Fruit fly (Drosophila melanogaster) whole organism, embryonic: Measurements from ENCODE around the gene Cp18.
A peak's percentile ranks its signal among the peaks of the same experiment; 100 is the strongest.

Experiments used
- Abd-B ChIP-seq: fragments of 200-800 bp; sonication (Bioruptor generic); optimal IDR thresholded peaks from 2 replicates; lab custom pipeline; 2018; ENCODE audit warnings: missing biosample characterization, mild to moderate bottlenecking, missing genetic modification characterization, moderate library complexity
- Ada2b ChIP-seq: fragments of 200-800 bp; sonication (Bioruptor generic); IDR thresholded peaks from 2 replicates; pipeline ENCODE4 v1.3.6; 2022; ENCODE audit warnings: missing biosample characterization, missing genetic modification characterization
- Aef1 ChIP-seq: fragments of 200-800 bp; sonication (Bioruptor generic); IDR thresholded peaks from 3 replicates; pipeline ENCODE4 v1.3.6; 2022; ENCODE audit warnings: missing biosample characterization, missing genetic modification characterization
- Bdp1 ChIP-seq: fragments of 200-800 bp; sonication (Bioruptor generic); optimal IDR thresholded peaks from 3 replicates; lab custom pipeline; 2016; ENCODE audit warnings: missing biosample characterization, missing genetic modification characterization
- C15 ChIP-seq: fragments of 200-800 bp; sonication (Bioruptor generic); IDR thresholded peaks from 3 replicates; pipeline ENCODE4 v1.3.6; 2022; ENCODE audit warnings: missing biosample characterization, missing genetic modification characterization
- CG10979 ChIP-seq: fragments of 200-800 bp; sonication (Bioruptor generic); optimal IDR thresholded peaks from 2 replicates; lab custom pipeline; 2018; ENCODE audit warnings: missing biosample characterization, mild to moderate bottlenecking, missing genetic modification characterization, moderate library complexity
- CG12104 ChIP-seq: fragments of 200-800 bp; sonication (Bioruptor generic); optimal IDR thresholded peaks from 3 replicates; lab custom pipeline; 2016; ENCODE audit warnings: missing biosample characterization, missing genetic modification characterization
- CG12236 ChIP-seq: fragments of 200-800 bp; sonication (Bioruptor generic); optimal IDR thresholded peaks from 2 replicates; lab custom pipeline; 2016; ENCODE audit warnings: missing biosample characterization, missing genetic modification characterization
- CG12299 ChIP-seq: fragments of 200-800 bp; sonication (Bioruptor generic); optimal IDR thresholded peaks from 2 replicates; lab custom pipeline; 2018; ENCODE audit warnings: missing biosample characterization, mild to moderate bottlenecking, missing genetic modification characterization
- CG1529 ChIP-seq: fragments of 200-800 bp; sonication (Bioruptor generic); optimal IDR thresholded peaks from 3 replicates; lab custom pipeline; 2018; ENCODE audit warnings: missing biosample characterization, missing genetic modification characterization
- CG15696 ChIP-seq: fragments of 200-800 bp; sonication (Bioruptor generic); optimal IDR thresholded peaks from 2 replicates; lab custom pipeline; 2019; ENCODE audit warnings: missing biosample characterization, mild to moderate bottlenecking, missing genetic modification characterization, moderate library complexity
- CG17568 ChIP-seq: fragments of 200-800 bp; sonication (Bioruptor generic); optimal IDR thresholded peaks from 2 replicates; lab custom pipeline; 2018; ENCODE audit warnings: missing biosample characterization, mild to moderate bottlenecking, missing genetic modification characterization, moderate library complexity
- CG2889 ChIP-seq: fragments of 200-800 bp; sonication (Bioruptor generic); IDR thresholded peaks from 3 replicates; pipeline ENCODE4 v1.3.6; 2022; ENCODE audit warnings: missing biosample characterization, missing genetic modification characterization
- CG31388 ChIP-seq: fragments of 200-800 bp; sonication (Bioruptor generic); optimal IDR thresholded peaks from 2 replicates; lab custom pipeline; 2016; ENCODE audit warnings: missing biosample characterization, missing genetic modification characterization
- CG33557 ChIP-seq: fragments of 200-800 bp; sonication (Bioruptor generic); optimal IDR thresholded peaks from 2 replicates; lab custom pipeline; 2019; ENCODE audit warnings: missing biosample characterization, mild to moderate bottlenecking, missing genetic modification characterization, moderate library complexity
- CG4282 ChIP-seq: fragments of 200-800 bp; sonication (Bioruptor generic); optimal IDR thresholded peaks from 2 replicates; lab custom pipeline; 2016; ENCODE audit warnings: missing biosample characterization, missing genetic modification characterization
- CG6765 ChIP-seq: fragments of 200-800 bp; sonication (Bioruptor generic); optimal IDR thresholded peaks from 3 replicates; lab custom pipeline; 2017; ENCODE audit warnings: missing biosample characterization, mild to moderate bottlenecking, missing genetic modification characterization
- CG6791 ChIP-seq: fragments of 200-800 bp; sonication (Bioruptor generic); IDR thresholded peaks from 3 replicates; pipeline ENCODE4 v1.3.6; 2022; ENCODE audit warnings: missing biosample characterization, missing genetic modification characterization; ENCODE audit not compliant: partially characterized antibody
- CG8924 ChIP-seq: fragments of 200-800 bp; optimal IDR thresholded peaks from 3 replicates; lab custom pipeline; 2019; ENCODE audit warnings: missing biosample characterization, mild to moderate bottlenecking, missing genetic modification characterization, moderate library complexity
- CG9215 ChIP-seq: fragments of 200-800 bp; sonication (Bioruptor generic); IDR thresholded peaks from 2 replicates; pipeline ENCODE4 v1.3.6; 2022; ENCODE audit warnings: missing biosample characterization, missing genetic modification characterization
- Dip2 ChIP-seq: fragments of 200-800 bp; sonication (Bioruptor generic); IDR thresholded peaks from 2 replicates; pipeline ENCODE4 v1.3.6; 2022; ENCODE audit warnings: missing biosample characterization, missing genetic modification characterization
- Fer1 ChIP-seq: fragments of 200-800 bp; sonication (Bioruptor generic); optimal IDR thresholded peaks from 2 replicates; lab custom pipeline; 2017; ENCODE audit warnings: missing biosample characterization, mild to moderate bottlenecking, missing genetic modification characterization
- Fer2 ChIP-seq: fragments of 200-800 bp; sonication (Bioruptor generic); optimal IDR thresholded peaks from 2 replicates; lab custom pipeline; 2018; ENCODE audit warnings: missing biosample characterization, mild to moderate bottlenecking, missing genetic modification characterization, moderate library complexity
- Hr3 ChIP-seq: fragments of 200-800 bp; sonication (Bioruptor generic); optimal IDR thresholded peaks from 3 replicates; lab custom pipeline; 2016; ENCODE audit warnings: missing biosample characterization, missing genetic modification characterization
- Hr39 ChIP-seq: fragments of >200 bp; optimal IDR thresholded peaks from 2 replicates; lab custom pipeline; 2017
- Hr51 ChIP-seq, 2 experiments: fragments of 200-800 bp; sonication (Bioruptor generic); optimal IDR thresholded peaks; 2 replicates in 1 of 2; 3 replicates in 1 of 2; lab custom pipeline; 2016 to 2018; ENCODE audit warnings: missing biosample characterization in 2 of 2, missing genetic modification characterization in 2 of 2, mild to moderate bottlenecking in 1 of 2, moderate library complexity in 1 of 2
- Hr78 ChIP-seq, 2 experiments: fragments of 200-800 bp in 1 of 2; fragments of >200 bp in 1 of 2; sonication (Bioruptor generic) in 1 of 2; optimal IDR thresholded peaks; 2 replicates each; lab custom pipeline; 2017 to 2019; ENCODE audit warnings: missing biosample characterization in 2 of 2, missing genetic modification characterization in 2 of 2, mild to moderate bottlenecking in 1 of 2, moderate library complexity in 1 of 2
- Max ChIP-seq: fragments of 200-800 bp; sonication (Bioruptor generic); optimal IDR thresholded peaks from 2 replicates; lab custom pipeline; 2016; ENCODE audit warnings: missing biosample characterization, mild to moderate bottlenecking, missing genetic modification characterization
- Side ChIP-seq: fragments of 200-800 bp; sonication (Bioruptor generic); optimal IDR thresholded peaks from 2 replicates; lab custom pipeline; 2016; ENCODE audit warnings: missing biosample characterization, missing genetic modification characterization
- Ssrp ChIP-seq: fragments of 200-800 bp; sonication (Bioruptor generic); optimal IDR thresholded peaks from 2 replicates; lab custom pipeline; 2018; ENCODE audit warnings: missing biosample characterization, mild to moderate bottlenecking, missing genetic modification characterization, moderate library complexity
- TFAM ChIP-seq: fragments of 200-800 bp; sonication (Bioruptor generic); optimal IDR thresholded peaks from 2 replicates; lab custom pipeline; 2017; ENCODE audit warnings: missing biosample characterization, missing genetic modification characterization, inconsistent platforms
- Tbp ChIP-seq: fragments of >200 bp; optimal IDR thresholded peaks from 2 replicates; lab custom pipeline; 2018; ENCODE audit warnings: missing biosample characterization, missing genetic modification characterization
- ab ChIP-seq: fragments of 200-800 bp; sonication (Bioruptor generic); optimal IDR thresholded peaks from 2 replicates; lab custom pipeline; 2016; ENCODE audit warnings: missing biosample characterization, missing genetic modification characterization
- ap ChIP-seq: fragments of 200-800 bp; sonication (Bioruptor generic); IDR thresholded peaks from 2 replicates; pipeline ENCODE4 v1.3.6; 2022; ENCODE audit warnings: missing biosample characterization, missing genetic modification characterization
- ara ChIP-seq: fragments of 200-800 bp; sonication (Bioruptor generic); IDR thresholded peaks from 2 replicates; pipeline ENCODE4 v1.3.6; 2022; ENCODE audit warnings: missing biosample characterization, missing genetic modification characterization
- az2 ChIP-seq: fragments of 200-800 bp; sonication (Bioruptor generic); optimal IDR thresholded peaks from 3 replicates; lab custom pipeline; 2016; ENCODE audit warnings: missing biosample characterization, missing genetic modification characterization
- corto ChIP-seq: fragments of 200-800 bp; sonication (Bioruptor generic); optimal IDR thresholded peaks from 2 replicates; lab custom pipeline; 2016; ENCODE audit warnings: missing biosample characterization, mild to moderate bottlenecking, missing genetic modification characterization, moderate library complexity
- dmrt99B ChIP-seq: fragments of 200-800 bp; sonication (Bioruptor generic); optimal IDR thresholded peaks from 2 replicates; lab custom pipeline; 2018; ENCODE audit warnings: missing biosample characterization, mild to moderate bottlenecking, missing genetic modification characterization, moderate library complexity
- dysf ChIP-seq: fragments of 200-800 bp; sonication (Bioruptor generic); IDR thresholded peaks from 3 replicates; pipeline ENCODE4 v1.3.6; 2022; ENCODE audit warnings: missing biosample characterization, missing genetic modification characterization
- fd102C ChIP-seq: fragments of 200-800 bp; sonication (Bioruptor generic); optimal IDR thresholded peaks from 2 replicates; lab custom pipeline; 2018; ENCODE audit warnings: missing biosample characterization, mild to moderate bottlenecking, missing genetic modification characterization, moderate library complexity
- fd64A ChIP-seq: fragments of 200-800 bp; sonication (Bioruptor generic); optimal IDR thresholded peaks from 3 replicates; lab custom pipeline; 2018; ENCODE audit warnings: missing biosample characterization, mild to moderate bottlenecking, missing genetic modification characterization
- gcm ChIP-seq: fragments of 200-800 bp; sonication (Bioruptor generic); optimal IDR thresholded peaks from 2 replicates; lab custom pipeline; 2019; ENCODE audit warnings: missing biosample characterization, mild to moderate bottlenecking, missing genetic modification characterization, moderate library complexity
- gcm2 ChIP-seq: fragments of 200-800 bp; sonication (Bioruptor generic); optimal IDR thresholded peaks from 2 replicates; lab custom pipeline; 2016; ENCODE audit warnings: missing biosample characterization, missing genetic modification characterization
- gem ChIP-seq: fragments of 200-800 bp; sonication (Bioruptor generic); optimal IDR thresholded peaks from 2 replicates; lab custom pipeline; 2019; ENCODE audit warnings: missing biosample characterization, mild to moderate bottlenecking, missing genetic modification characterization, moderate library complexity
- oc ChIP-seq: fragments of 200-800 bp; sonication (Bioruptor generic); optimal IDR thresholded peaks from 2 replicates; lab custom pipeline; 2018; ENCODE audit warnings: missing biosample characterization, mild to moderate bottlenecking, missing genetic modification characterization, moderate library complexity
- org-1 ChIP-seq: fragments of 200-800 bp; sonication (Bioruptor generic); optimal IDR thresholded peaks from 2 replicates; lab custom pipeline; 2017; ENCODE audit warnings: missing biosample characterization, missing genetic modification characterization
- p53 ChIP-seq: fragments of 200-800 bp; sonication (Bioruptor generic); optimal IDR thresholded peaks from 2 replicates; lab custom pipeline; 2016; ENCODE audit warnings: missing biosample characterization, missing genetic modification characterization
- pho ChIP-seq: fragments of 200-800 bp; sonication (Bioruptor generic); optimal IDR thresholded peaks from 2 replicates; lab custom pipeline; 2016; ENCODE audit warnings: missing biosample characterization, missing genetic modification characterization
- pnt ChIP-seq: fragments of 200-800 bp; sonication (Bioruptor generic); optimal IDR thresholded peaks from 3 replicates; lab custom pipeline; 2016; ENCODE audit warnings: missing biosample characterization, missing genetic modification characterization
- pros ChIP-seq: fragments of 200-800 bp; sonication (Bioruptor generic); optimal IDR thresholded peaks from 3 replicates; lab custom pipeline; 2019; ENCODE audit warnings: missing biosample characterization, mild to moderate bottlenecking, missing genetic modification characterization, moderate library complexity
- pzg ChIP-seq: fragments of 200-800 bp; sonication (Bioruptor generic); optimal IDR thresholded peaks from 3 replicates; lab custom pipeline; 2018; ENCODE audit warnings: missing biosample characterization, mild to moderate bottlenecking, missing genetic modification characterization, moderate library complexity
- seq ChIP-seq: fragments of 200-800 bp; sonication (Bioruptor generic); IDR thresholded peaks from 2 replicates; pipeline ENCODE4 v1.3.6; 2022; ENCODE audit warnings: missing biosample characterization, missing genetic modification characterization

Gene Cp18

dm6 chr3L:8748839-8749238 is 22.2 kb downstream of the Cp18 start (continued):
- TF ChIP-seq Hr78 (GFP tag; optimal IDR thresholded peaks at IDR 0.05; lab: Kevin White, UChicago) (no peak), fd64A (GFP tag; lab: Kevin White, UChicago) (no peak), dmrt99B (tag; lab: Kevin White, UChicago) (no peak), fd102C (GFP tag; lab: Kevin White, UChicago) (no peak), Hr51 (GFP tag; optimal IDR thresholded peaks at IDR 0.05; lab: Kevin White, UChicago) (no peak), dysf (GFP tag; lab: Robert Waterston, UW) (peak; percentile 53; the same call in 2 of the 3 replicates), CG12236 (GFP tag; lab: Kevin White, UChicago) (no peak), gem (tag; lab: Kevin White, UChicago) (peak; percentile 19), pros (GFP tag; lab: Kevin White, UChicago) (no peak), CG10979 (no peak), CG9215 (GFP tag; lab: Robert Waterston, UW) (peak; percentile 35; the same call in 1 of the 2 replicates), Max (GFP tag; lab: Kevin White, UChicago) (no peak), ap (GFP tag; lab: Robert Waterston, UW) (0 out of 2 replicates have a peak, but pooled peaks have one; percentile 14), oc (no peak), ab (GFP tag; lab: Kevin White, UChicago) (no peak), seq (GFP tag; lab: Robert Waterston, UW) (no peak), gcm (GFP tag; lab: Kevin White, UChicago) (no peak), Dip2 (GFP tag; lab: Robert Waterston, UW) (peak; percentile 100), Hr39 (lab: Kevin White, UChicago) (no peak), TFAM (GFP tag; lab: Kevin White, UChicago) (no peak), CG15696 (tag; lab: Kevin White, UChicago) (peak; percentile 49), corto (no peak), Tbp (GFP tag; lab: Kevin White, UChicago) (no peak), Fer2 (tag; lab: Kevin White, UChicago) (no peak), pho (GFP tag; lab: Kevin White, UChicago) (no peak), p53 (GFP tag; lab: Kevin White, UChicago) (no peak), CG12299 (no peak), gcm2 (GFP tag; lab: Kevin White, UChicago) (no peak), pzg (no peak), Side (GFP tag; lab: Kevin White, UChicago) (no peak), Abd-B (peak; percentile 7), CG6791 (0 out of 3 replicates have a peak, but pooled peaks have one; percentile 47), ara (GFP tag; lab: Robert Waterston, UW) (no peak), Aef1 (GFP tag; lab: Robert Waterston, UW) (peak; percentile 47; the same call in 2 of the 3 replicates), org-1 (no peak), CG33557 (GFP tag; lab: Kevin White, UChicago) (no peak), CG2889 (no peak), Hr3 (GFP tag; lab: Kevin White, UChicago) (peak; percentile 1), az2 (GFP tag; lab: Kevin White, UChicago) (peak; percentile 46), CG4282 (no peak), CG1529 (GFP tag; lab: Kevin White, UChicago) (no peak), CG31388 (GFP tag; lab: Kevin White, UChicago) (no peak), Bdp1 (GFP tag; lab: Kevin White, UChicago) (no peak), Ssrp (no peak), Ada2b (GFP tag; lab: Robert Waterston, UW) (no peak), pnt (GFP tag; lab: Kevin White, UChicago) (peak; percentile 19), CG12104 (GFP tag; lab: Kevin White, UChicago) (no peak), CG17568 (GFP tag; lab: Kevin White, UChicago) (no peak), C15 (no peak), CG8924 (tag; lab: Kevin White, UChicago) (no peak), Fer1 (GFP tag; lab: Kevin White, UChicago) (no peak), CG6765 (GFP tag; lab: Kevin White, UChicago) (no peak)
